Fruit fly (Drosophila melanogaster): ENCODE measurements around the gene nerfin-1.

nerfin-1 gene

DNA sequence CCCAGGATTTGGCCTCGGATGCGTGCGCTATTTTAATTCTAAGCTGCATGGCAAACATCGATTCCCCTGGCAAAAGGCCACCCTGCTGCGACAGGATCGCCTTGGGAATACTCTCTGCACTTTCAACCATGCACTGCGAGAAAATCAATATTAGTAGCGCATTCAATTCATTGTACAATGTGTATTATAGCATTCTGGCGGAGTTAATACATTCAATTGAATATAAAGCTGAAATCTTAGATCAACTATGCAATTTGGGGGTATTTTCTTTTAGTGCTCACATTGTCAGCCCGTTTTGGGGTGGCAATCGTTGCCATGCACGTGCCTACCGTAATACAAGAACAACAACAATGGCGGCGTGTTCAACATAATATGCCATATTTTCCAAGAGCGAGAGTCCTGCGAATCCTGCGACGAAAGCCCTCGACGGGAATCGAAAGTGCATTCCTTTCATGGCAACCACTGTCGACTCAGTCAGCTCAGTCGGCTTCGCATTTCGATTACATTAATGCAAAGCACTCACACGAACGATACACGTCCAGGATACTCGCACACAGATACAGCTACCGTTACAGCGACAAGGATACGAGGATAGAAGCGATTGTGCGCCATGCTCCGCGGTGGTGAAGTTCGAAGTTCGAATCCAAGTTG lies 1.1 kb upstream of the nerfin-1 start (continued):
- peak; percentile 50 for TF ChIP-seq az2 (GFP tag; optimal IDR thresholded peaks at IDR 0.05)
- TF ChIP-seq Spps (tag; optimal IDR thresholded peaks at IDR 0.05) = peak; percentile 17
- TF ChIP-seq CG6813 (GFP tag; optimal IDR thresholded peaks at IDR 0.05) = no peak
- no peak for TF ChIP-seq odd (GFP tag; optimal IDR thresholded peaks at IDR 0.05)
- TF ChIP-seq stc (GFP tag; IDR thresholded peaks at IDR 0.05) = 0 out of 2 replicates have a peak, but pooled peaks have one; percentile 19
- TF ChIP-seq CG3163 (GFP tag; optimal IDR thresholded peaks at IDR 0.05) = no peak
- peak; percentile 10 for TF ChIP-seq CG2202 (tag; optimal IDR thresholded peaks at IDR 0.05)
- TF ChIP-seq z (GFP tag; IDR thresholded peaks at IDR 0.05) = no peak
- no peak for TF ChIP-seq Camta (GFP tag; optimal IDR thresholded peaks at IDR 0.05)
- TF ChIP-seq h (optimal IDR thresholded peaks at IDR 0.05) = no peak
- peak; percentile 36 for TF ChIP-seq tap (tag; optimal IDR thresholded peaks at IDR 0.05)
- no peak for TF ChIP-seq CG11085 (GFP tag; IDR thresholded peaks at IDR 0.05)
- TF ChIP-seq Hr39 (optimal IDR thresholded peaks at IDR 0.05) = no peak
- peak; percentile 40 for TF ChIP-seq CG18599 (GFP tag; optimal IDR thresholded peaks at IDR 0.05)
- TF ChIP-seq Lpt (GFP tag; optimal IDR thresholded peaks at IDR 0.05) = no peak
- TF ChIP-seq CG3407 (GFP tag; optimal IDR thresholded peaks at IDR 0.05) = peak; percentile 9
- TF ChIP-seq Nf-YB (GFP tag; optimal IDR thresholded peaks at IDR 0.05) = no peak
- no peak for TF ChIP-seq usp (GFP tag; optimal IDR thresholded peaks at IDR 0.05)
- peak; percentile 33; the same call in 1 of the 3 replicates for TF ChIP-seq otp (GFP tag; IDR thresholded peaks at IDR 0.05)
- peak; percentile 41 for TF ChIP-seq CG14710 (tag; optimal IDR thresholded peaks at IDR 0.05)
- no peak for TF ChIP-seq CG8359 (GFP tag; optimal IDR thresholded peaks at IDR 0.05; ENCODE audit: borderline replicate concordance)
- no peak for TF ChIP-seq jigr1 (GFP tag; IDR thresholded peaks at IDR 0.05)
- TF ChIP-seq CG31441 (GFP tag; IDR thresholded peaks at IDR 0.05) = peak; percentile 15; the same call in 1 of the 2 replicates
- TF ChIP-seq scrt (GFP tag; optimal IDR thresholded peaks at IDR 0.05) = no peak
- TF ChIP-seq CG5245 (GFP tag; optimal IDR thresholded peaks at IDR 0.05) = no peak
- no peak for TF ChIP-seq klu (GFP tag; IDR thresholded peaks at IDR 0.05)
- peak; percentile 32; the same call in 1 of the 2 replicates for TF ChIP-seq CG6689 (GFP tag; IDR thresholded peaks at IDR 0.05)
- TF ChIP-seq CG5180 (GFP tag; optimal IDR thresholded peaks at IDR 0.05) = peak; percentile 75
- peak; percentile 7 for TF ChIP-seq kni (GFP tag; optimal IDR thresholded peaks at IDR 0.05)
- no peak for TF ChIP-seq abd-A (tag; optimal IDR thresholded peaks at IDR 0.05)
- no peak for TF ChIP-seq Sin3A (optimal IDR thresholded peaks at IDR 0.05)
- no peak for TF ChIP-seq Poxn (GFP tag; IDR thresholded peaks at IDR 0.05)
- peak in 1 of 2 experiments; percentile 27 for TF ChIP-seq Hr51 (GFP tag; optimal IDR thresholded peaks at IDR 0.05)
- no peak for TF ChIP-seq CG10366 (GFP tag; IDR thresholded peaks at IDR 0.05)
- TF ChIP-seq bsh (GFP tag; optimal IDR thresholded peaks at IDR 0.05) = peak in 1 of 2 experiments; percentile 74
- no peak for TF ChIP-seq CG17912 (GFP tag; optimal IDR thresholded peaks at IDR 0.05)
- 0 out of 3 replicates have a peak, but pooled peaks have one; percentile 50 for TF ChIP-seq CG34422 (GFP tag; IDR thresholded peaks at IDR 0.05)
- no peak for TF ChIP-seq shn (GFP tag; optimal IDR thresholded peaks at IDR 0.05)
- no peak for TF ChIP-seq cad (GFP tag; optimal IDR thresholded peaks at IDR 0.05)
- TF ChIP-seq pzg (GFP tag; optimal IDR thresholded peaks at IDR 0.05) = no peak
- TF ChIP-seq Xrp1 (GFP tag; IDR thresholded peaks at IDR 0.05) = peak; percentile 74
- peak; percentile 58 for TF ChIP-seq CG2712 (tag; optimal IDR thresholded peaks at IDR 0.05)
- no peak for TF ChIP-seq Dip3 (GFP tag; optimal IDR thresholded peaks at IDR 0.05)
- no peak for TF ChIP-seq NFAT (GFP tag; IDR thresholded peaks at IDR 0.05)
- peak; percentile 36 for TF ChIP-seq CG8388 (GFP tag; optimal IDR thresholded peaks at IDR 0.05)
- no peak for TF ChIP-seq bab2 (GFP tag; optimal IDR thresholded peaks at IDR 0.05)
- peak in 1 of 3 experiments; percentile 58 for TF ChIP-seq lola (GFP tag; optimal IDR thresholded peaks at IDR 0.05)
- TF ChIP-seq CG16815 (GFP tag; optimal IDR thresholded peaks at IDR 0.05) = peak; percentile 24
- no peak for TF ChIP-seq Bteb2 (GFP tag; optimal IDR thresholded peaks at IDR 0.05)
- no peak for TF ChIP-seq emc (GFP tag; optimal IDR thresholded peaks at IDR 0.05)
- no peak for TF ChIP-seq CG1832 (GFP tag; optimal IDR thresholded peaks at IDR 0.05)

Data from whole organism, embryonic.